Fruit fly (Drosophila melanogaster) whole organism, embryonic: Measurements from ENCODE around the gene CG13605.

Experiments used
- Ada2b ChIP-seq: fragments of 200-800 bp; sonication (Bioruptor generic); IDR thresholded peaks from 2 replicates; pipeline ENCODE4 v1.3.6; 2022; ENCODE audit warnings: missing biosample characterization, missing genetic modification characterization
- BtbVII ChIP-seq: fragments of 200-800 bp; sonication (Bioruptor generic); optimal IDR thresholded peaks from 3 replicates; lab custom pipeline; 2017; ENCODE audit warnings: missing biosample characterization, mild to moderate bottlenecking, missing genetic modification characterization
- CG1024 ChIP-seq: fragments of 200-800 bp; sonication (Bioruptor generic); IDR thresholded peaks from 2 replicates; pipeline ENCODE4 v1.3.6; 2022; ENCODE audit warnings: missing biosample characterization, missing genetic modification characterization
- CG11504 ChIP-seq: fragments of 200-800 bp; sonication (Bioruptor generic); optimal IDR thresholded peaks from 3 replicates; lab custom pipeline; 2019; ENCODE audit warnings: missing biosample characterization, mild to moderate bottlenecking, missing genetic modification characterization, moderate library complexity
- CG12236 ChIP-seq: fragments of 200-800 bp; sonication (Bioruptor generic); optimal IDR thresholded peaks from 2 replicates; lab custom pipeline; 2016; ENCODE audit warnings: missing biosample characterization, missing genetic modification characterization
- CG13123 ChIP-seq: fragments of 200-800 bp; sonication (Bioruptor generic); optimal IDR thresholded peaks from 2 replicates; lab custom pipeline; 2016; ENCODE audit warnings: missing biosample characterization, missing genetic modification characterization
- CG1529 ChIP-seq: fragments of 200-800 bp; sonication (Bioruptor generic); optimal IDR thresholded peaks from 3 replicates; lab custom pipeline; 2018; ENCODE audit warnings: missing biosample characterization, missing genetic modification characterization
- CG15601 ChIP-seq: fragments of 200-800 bp; sonication (Bioruptor generic); optimal IDR thresholded peaks from 3 replicates; lab custom pipeline; 2019; ENCODE audit warnings: missing biosample characterization, mild to moderate bottlenecking, missing genetic modification characterization, moderate library complexity
- CG16813 ChIP-seq: fragments of 200-800 bp; sonication (Bioruptor generic); IDR thresholded peaks from 3 replicates; pipeline ENCODE4 v1.3.6; 2022; ENCODE audit warnings: missing biosample characterization, missing genetic modification characterization; ENCODE audit not compliant: partially characterized antibody
- CG18262 ChIP-seq: fragments of 200-800 bp; optimal IDR thresholded peaks from 3 replicates; lab custom pipeline; 2019; ENCODE audit warnings: missing biosample characterization, mild to moderate bottlenecking, missing genetic modification characterization, moderate library complexity
- CG18599 ChIP-seq: fragments of 200-800 bp; sonication (Bioruptor generic); optimal IDR thresholded peaks from 3 replicates; lab custom pipeline; 2017; ENCODE audit warnings: missing biosample characterization, missing genetic modification characterization, mild to moderate bottlenecking, moderate library complexity, missing genetic modification reagents
- CG2712 ChIP-seq: fragments of 200-800 bp; optimal IDR thresholded peaks from 3 replicates; lab custom pipeline; 2019; ENCODE audit warnings: missing biosample characterization, mild to moderate bottlenecking, missing genetic modification characterization, moderate library complexity
- CG4282 ChIP-seq: fragments of 200-800 bp; sonication (Bioruptor generic); optimal IDR thresholded peaks from 2 replicates; lab custom pipeline; 2016; ENCODE audit warnings: missing biosample characterization, missing genetic modification characterization
- CG4617 ChIP-seq: fragments of 200-800 bp; sonication (Bioruptor generic); optimal IDR thresholded peaks from 3 replicates; lab custom pipeline; 2016; ENCODE audit warnings: missing biosample characterization, missing genetic modification characterization, borderline replicate concordance
- CG6813 ChIP-seq: fragments of 200-800 bp; sonication (Bioruptor generic); optimal IDR thresholded peaks from 2 replicates; lab custom pipeline; 2017; ENCODE audit warnings: missing biosample characterization, missing genetic modification characterization, mild to moderate bottlenecking, moderate library complexity, missing genetic modification reagents
- CG7271 ChIP-seq: fragments of 200-800 bp; sonication (Bioruptor generic); optimal IDR thresholded peaks from 2 replicates; lab custom pipeline; 2018; ENCODE audit warnings: missing biosample characterization, mild to moderate bottlenecking, missing genetic modification characterization, moderate library complexity
- CG8765 ChIP-seq: fragments of 200-800 bp; sonication (Bioruptor generic); IDR thresholded peaks from 2 replicates; pipeline ENCODE4 v1.3.6; 2022; ENCODE audit warnings: missing biosample characterization, missing genetic modification characterization
- CG9817 ChIP-seq: fragments of 200-800 bp; sonication (Bioruptor generic); optimal IDR thresholded peaks from 2 replicates; lab custom pipeline; 2018; ENCODE audit warnings: missing biosample characterization, mild to moderate bottlenecking, missing genetic modification characterization, moderate library complexity
- CoRest ChIP-seq: fragments of 200-800 bp; sonication (Bioruptor generic); optimal IDR thresholded peaks from 3 replicates; lab custom pipeline; 2018; ENCODE audit warnings: missing biosample characterization, mild to moderate bottlenecking, missing genetic modification characterization, moderate library complexity
- D19B ChIP-seq: fragments of 200-800 bp; sonication (Bioruptor generic); optimal IDR thresholded peaks from 2 replicates; lab custom pipeline; 2017; ENCODE audit warnings: missing biosample characterization, mild to moderate bottlenecking, missing genetic modification characterization
- Doc3 ChIP-seq: fragments of 200-800 bp; sonication (Bioruptor generic); IDR thresholded peaks from 3 replicates; pipeline ENCODE4 v1.3.6; 2022; ENCODE audit warnings: missing biosample characterization, missing genetic modification characterization; ENCODE audit not compliant: partially characterized antibody
- Hand ChIP-seq: fragments of 200-800 bp; sonication (Bioruptor generic); optimal IDR thresholded peaks from 2 replicates; lab custom pipeline; 2017; ENCODE audit warnings: mild to moderate bottlenecking, missing biosample characterization, missing genetic modification reagents, missing genetic modification characterization
- Hsf ChIP-seq: fragments of 200-800 bp; sonication (Bioruptor generic); optimal IDR thresholded peaks from 3 replicates; lab custom pipeline; 2016; ENCODE audit warnings: missing biosample characterization, missing genetic modification characterization
- MTF-1 ChIP-seq: fragments of 200-800 bp; sonication (Bioruptor generic); optimal IDR thresholded peaks from 2 replicates; lab custom pipeline; 2018; ENCODE audit warnings: missing biosample characterization, mild to moderate bottlenecking, missing genetic modification characterization, borderline replicate concordance
- Meics ChIP-seq: fragments of 200-800 bp; sonication (Bioruptor generic); optimal IDR thresholded peaks from 2 replicates; lab custom pipeline; 2017; ENCODE audit warnings: missing biosample characterization, mild to moderate bottlenecking, missing genetic modification characterization
- Nf-YB ChIP-seq: fragments of 200-800 bp; sonication (Bioruptor generic); optimal IDR thresholded peaks from 3 replicates; lab custom pipeline; 2019; ENCODE audit warnings: missing biosample characterization, mild to moderate bottlenecking, missing genetic modification characterization, moderate library complexity
- Oli ChIP-seq: fragments of 200-800 bp; sonication (Bioruptor generic); optimal IDR thresholded peaks from 2 replicates; lab custom pipeline; 2018; ENCODE audit warnings: missing biosample characterization, mild to moderate bottlenecking, missing genetic modification characterization, moderate library complexity
- Ptx1 ChIP-seq: fragments of 200-800 bp; sonication (Bioruptor generic); IDR thresholded peaks from 2 replicates; pipeline ENCODE4 v1.3.6; 2022; ENCODE audit warnings: missing biosample characterization, missing genetic modification characterization
- abd-A ChIP-seq: fragments of 200-800 bp; sonication (Bioruptor generic); optimal IDR thresholded peaks from 3 replicates; lab custom pipeline; 2019; ENCODE audit warnings: missing biosample characterization, mild to moderate bottlenecking, missing genetic modification characterization, moderate library complexity
- ase ChIP-seq: fragments of 200-800 bp; sonication (Bioruptor generic); IDR thresholded peaks from 3 replicates; pipeline ENCODE4 v1.3.6; 2022; ENCODE audit warnings: missing biosample characterization, missing genetic modification characterization
- bab2 ChIP-seq: fragments of 200-800 bp; sonication (Bioruptor generic); optimal IDR thresholded peaks from 2 replicates; lab custom pipeline; 2016; ENCODE audit warnings: missing biosample characterization, missing genetic modification characterization
- cato ChIP-seq: fragments of 200-800 bp; sonication (Bioruptor generic); optimal IDR thresholded peaks from 2 replicates; lab custom pipeline; 2016; ENCODE audit warnings: missing biosample characterization, missing genetic modification characterization, borderline replicate concordance
- caup ChIP-seq: fragments of 200-800 bp; sonication (Bioruptor generic); optimal IDR thresholded peaks from 3 replicates; lab custom pipeline; 2017; ENCODE audit warnings: missing biosample characterization, mild to moderate bottlenecking, missing genetic modification characterization, moderate library complexity; ENCODE audit not compliant: severe bottlenecking
- crc ChIP-seq: fragments of 200-800 bp; sonication (Bioruptor generic); optimal IDR thresholded peaks from 2 replicates; lab custom pipeline; 2016; ENCODE audit warnings: missing biosample characterization, missing genetic modification characterization
- dmrt99B ChIP-seq: fragments of 200-800 bp; sonication (Bioruptor generic); optimal IDR thresholded peaks from 2 replicates; lab custom pipeline; 2018; ENCODE audit warnings: missing biosample characterization, mild to moderate bottlenecking, missing genetic modification characterization, moderate library complexity
- gce ChIP-seq: fragments of 200-800 bp; sonication (Bioruptor generic); IDR thresholded peaks from 3 replicates; pipeline ENCODE4 v1.3.6; 2022; ENCODE audit warnings: missing biosample characterization, missing genetic modification characterization
- gfzf ChIP-seq: fragments of 200-800 bp; sonication (Bioruptor generic); optimal IDR thresholded peaks from 2 replicates; lab custom pipeline; 2016; ENCODE audit warnings: missing biosample characterization, mild to moderate bottlenecking, missing genetic modification characterization, moderate library complexity
- grau ChIP-seq: fragments of 200-800 bp; optimal IDR thresholded peaks from 3 replicates; lab custom pipeline; 2019; ENCODE audit warnings: missing biosample characterization, mild to moderate bottlenecking, missing genetic modification characterization, moderate library complexity
- insv ChIP-seq, 2 experiments: fragments of 200-800 bp; sonication (Bioruptor generic); optimal IDR thresholded peaks; 3 replicates each; lab custom pipeline; 2016 to 2018; ENCODE audit warnings: missing biosample characterization in 2 of 2, missing genetic modification characterization in 2 of 2
- jing ChIP-seq: fragments of 200-800 bp; sonication (Bioruptor generic); optimal IDR thresholded peaks from 2 replicates; lab custom pipeline; 2018; ENCODE audit warnings: missing biosample characterization, mild to moderate bottlenecking, missing genetic modification characterization
- lab ChIP-seq: fragments of 200-800 bp; sonication (Bioruptor generic); optimal IDR thresholded peaks from 3 replicates; lab custom pipeline; 2017; ENCODE audit warnings: missing biosample characterization, missing genetic modification characterization, mild to moderate bottlenecking, moderate library complexity, missing genetic modification reagents
- lbe ChIP-seq: fragments of 200-800 bp; sonication (Bioruptor generic); optimal IDR thresholded peaks from 2 replicates; lab custom pipeline; 2016; ENCODE audit warnings: missing biosample characterization, mild to moderate bottlenecking, missing genetic modification characterization
- lilli ChIP-seq: fragments of 200-800 bp; sonication (Bioruptor generic); optimal IDR thresholded peaks from 3 replicates; lab custom pipeline; 2016; ENCODE audit warnings: missing biosample characterization, missing genetic modification characterization
- luna ChIP-seq: fragments of 200-800 bp; sonication (Bioruptor generic); optimal IDR thresholded peaks from 2 replicates; lab custom pipeline; 2016; ENCODE audit warnings: missing biosample characterization, missing genetic modification characterization
- odd ChIP-seq: fragments of 200-800 bp; sonication (Bioruptor generic); optimal IDR thresholded peaks from 2 replicates; lab custom pipeline; 2017; ENCODE audit warnings: missing biosample characterization, mild to moderate bottlenecking, missing genetic modification characterization
- sd ChIP-seq: fragments of 200-800 bp; sonication (Bioruptor generic); optimal IDR thresholded peaks from 3 replicates; lab custom pipeline; 2018; ENCODE audit warnings: missing biosample characterization, mild to moderate bottlenecking, missing genetic modification characterization, moderate library complexity
- sqz ChIP-seq: fragments of 200-800 bp; sonication (Bioruptor generic); optimal IDR thresholded peaks from 3 replicates; lab custom pipeline; 2018; ENCODE audit warnings: missing biosample characterization, mild to moderate bottlenecking, missing genetic modification characterization
- ssp ChIP-seq: fragments of 200-800 bp; sonication (Bioruptor generic); IDR thresholded peaks from 2 replicates; pipeline ENCODE4 v1.3.6; 2022; ENCODE audit warnings: missing biosample characterization, missing genetic modification characterization
- tio ChIP-seq: fragments of 200-800 bp; sonication (Bioruptor generic); optimal IDR thresholded peaks from 2 replicates; lab custom pipeline; 2017; ENCODE audit warnings: missing biosample characterization, missing genetic modification characterization, inconsistent platforms
- unpg ChIP-seq: fragments of 200-800 bp; sonication (Bioruptor generic); optimal IDR thresholded peaks from 3 replicates; lab custom pipeline; 2018; ENCODE audit warnings: missing biosample characterization, mild to moderate bottlenecking, missing genetic modification characterization, moderate library complexity

The CG13605 gene

dm6 chr3R:24073703-24074102 is 38.5 kb downstream of the CG13605 start (continued):
- TF ChIP-seq CG1529 (GFP tag; lab: Kevin White, UChicago) (no peak), abd-A (peak; percentile 46), CG12236 (GFP tag; lab: Kevin White, UChicago) (no peak), ase (no peak), Doc3 (GFP tag; lab: Robert Waterston, UW) (no peak), CG6813 (GFP tag; lab: Kevin White, UChicago) (peak; percentile 1), Hand (peak; percentile 71), CG18599 (GFP tag; lab: Kevin White, UChicago) (peak; percentile 71), CG13123 (GFP tag; lab: Kevin White, UChicago) (no peak), CG2712 (tag; lab: Kevin White, UChicago) (no peak), Oli (tag; lab: Kevin White, UChicago) (peak; percentile 5), Hsf (GFP tag; lab: Kevin White, UChicago) (no peak), gce (GFP tag; lab: Robert Waterston, UW) (no peak), lbe (GFP tag; lab: Kevin White, UChicago) (no peak), CG4282 (GFP tag; lab: Kevin White, UChicago) (no peak), lilli (GFP tag; lab: Kevin White, UChicago) (peak; percentile 30), MTF-1 (GFP tag; lab: Kevin White, UChicago) (no peak), D19B (GFP tag; lab: Kevin White, UChicago) (no peak), bab2 (GFP tag; lab: Kevin White, UChicago) (no peak), CG18262 (tag; lab: Kevin White, UChicago) (no peak), Nf-YB (no peak), crc (GFP tag; lab: Kevin White, UChicago) (no peak), lab (GFP tag; lab: Kevin White, UChicago) (peak; percentile 38), CG16813 (GFP tag; lab: Robert Waterston, UW) (no peak), CG15601 (tag; lab: Kevin White, UChicago) (no peak), sd (tag; lab: Kevin White, UChicago) (peak; percentile 76), luna (GFP tag; lab: Kevin White, UChicago) (no peak), unpg (GFP tag; lab: Kevin White, UChicago) (no peak), caup (peak; percentile 41), Ada2b (GFP tag; lab: Robert Waterston, UW) (peak; percentile 5; the same call in 1 of the 2 replicates), insv (GFP tag; optimal IDR thresholded peaks at IDR 0.05; lab: Kevin White, UChicago) (no peak), Meics (GFP tag; lab: Kevin White, UChicago) (peak; percentile 49), CG7271 (tag; lab: Kevin White, UChicago) (no peak), Ptx1 (GFP tag; lab: Robert Waterston, UW) (0 out of 2 replicates have a peak, but pooled peaks have one; percentile 26), odd (peak; percentile 1), sqz (no peak), CG4617 (GFP tag; lab: Kevin White, UChicago) (no peak), CG9817 (tag; lab: Kevin White, UChicago) (no peak), BtbVII (peak; percentile 51), cato (GFP tag; lab: Kevin White, UChicago) (no peak), CG1024 (no peak), tio (GFP tag; lab: Kevin White, UChicago) (no peak), dmrt99B (tag; lab: Kevin White, UChicago) (peak; percentile 23), CoRest (tag; lab: Kevin White, UChicago) (peak; percentile 21), CG8765 (GFP tag; lab: Robert Waterston, UW) (no peak), jing (GFP tag; lab: Kevin White, UChicago) (no peak), grau (tag; lab: Kevin White, UChicago) (peak; percentile 16), ssp (GFP tag; lab: Robert Waterston, UW) (no peak), gfzf (GFP tag; lab: Kevin White, UChicago) (no peak), CG11504 (tag; lab: Kevin White, UChicago) (peak; percentile 36)
